Fruit fly (Drosophila melanogaster) whole organism, embryonic: ENCODE measurements around the gene CG13640.

Experiments
- Atf3 ChIP-seq: fragments of 200-800 bp; sonication (Bioruptor generic); optimal IDR thresholded peaks from 3 replicates; lab custom pipeline; 2016; ENCODE audit warnings: missing biosample characterization, missing genetic modification characterization
- CG12744 ChIP-seq: fragments of 200-800 bp; sonication (Bioruptor generic); optimal IDR thresholded peaks from 2 replicates; lab custom pipeline; 2016; ENCODE audit warnings: missing biosample characterization, missing genetic modification characterization
- CG13424 ChIP-seq: fragments of 200-800 bp; sonication (Bioruptor generic); optimal IDR thresholded peaks from 2 replicates; lab custom pipeline; 2019; ENCODE audit warnings: missing biosample characterization, mild to moderate bottlenecking, missing genetic modification characterization, moderate library complexity
- CG17328 ChIP-seq: fragments of 200-800 bp; sonication (Bioruptor generic); IDR thresholded peaks from 2 replicates; pipeline ENCODE4 v1.3.6; 2022; ENCODE audit warnings: missing biosample characterization, missing genetic modification characterization
- CG17359 ChIP-seq: fragments of 200-800 bp; sonication (Bioruptor generic); optimal IDR thresholded peaks from 3 replicates; lab custom pipeline; 2018; ENCODE audit warnings: missing biosample characterization, mild to moderate bottlenecking, missing genetic modification characterization, moderate library complexity
- CG17802 ChIP-seq: fragments of 200-800 bp; sonication (Bioruptor generic); optimal IDR thresholded peaks from 2 replicates; lab custom pipeline; 2018; ENCODE audit warnings: missing biosample characterization, mild to moderate bottlenecking, missing genetic modification characterization, moderate library complexity
- CG2712 ChIP-seq: fragments of 200-800 bp; optimal IDR thresholded peaks from 3 replicates; lab custom pipeline; 2019; ENCODE audit warnings: missing biosample characterization, mild to moderate bottlenecking, missing genetic modification characterization, moderate library complexity
- CG30431 ChIP-seq: fragments of 200-800 bp; sonication (Bioruptor generic); optimal IDR thresholded peaks from 2 replicates; lab custom pipeline; 2017; ENCODE audit warnings: missing biosample characterization, missing genetic modification characterization
- CG31441 ChIP-seq: fragments of 200-800 bp; sonication (Bioruptor generic); IDR thresholded peaks from 2 replicates; pipeline ENCODE4 v1.3.6; 2022; ENCODE audit warnings: missing biosample characterization, missing genetic modification characterization
- CG34422 ChIP-seq: fragments of 200-800 bp; sonication (Bioruptor generic); IDR thresholded peaks from 3 replicates; pipeline ENCODE4 v1.3.6; 2022; ENCODE audit warnings: missing biosample characterization, missing genetic modification characterization
- CG4404 ChIP-seq: fragments of 200-800 bp; sonication (Bioruptor generic); IDR thresholded peaks from 2 replicates; pipeline ENCODE4 v1.3.6; 2022; ENCODE audit warnings: missing biosample characterization, missing genetic modification characterization
- CG5953 ChIP-seq: fragments of 200-800 bp; sonication (Bioruptor generic); IDR thresholded peaks from 2 replicates; pipeline ENCODE4 v1.3.6; 2022; ENCODE audit warnings: missing biosample characterization, missing genetic modification characterization
- CG6654 ChIP-seq: fragments of 200-800 bp; sonication (Bioruptor generic); optimal IDR thresholded peaks from 2 replicates; lab custom pipeline; 2017; ENCODE audit warnings: missing biosample characterization, mild to moderate bottlenecking, missing genetic modification characterization
- CG6854 ChIP-seq: fragments of 200-800 bp; sonication (Bioruptor generic); optimal IDR thresholded peaks from 3 replicates; lab custom pipeline; 2017; ENCODE audit warnings: missing biosample characterization, mild to moderate bottlenecking, missing genetic modification characterization
- CG8359 ChIP-seq: fragments of 200-800 bp; sonication (Bioruptor generic); optimal IDR thresholded peaks from 2 replicates; lab custom pipeline; 2017; ENCODE audit warnings: missing biosample characterization, mild to moderate bottlenecking, missing genetic modification characterization, borderline replicate concordance
- CG8944 ChIP-seq: fragments of 200-800 bp; sonication (Bioruptor generic); optimal IDR thresholded peaks from 3 replicates; lab custom pipeline; 2016; ENCODE audit warnings: missing biosample characterization, missing genetic modification characterization
- CG9817 ChIP-seq: fragments of 200-800 bp; sonication (Bioruptor generic); optimal IDR thresholded peaks from 2 replicates; lab custom pipeline; 2018; ENCODE audit warnings: missing biosample characterization, mild to moderate bottlenecking, missing genetic modification characterization, moderate library complexity
- Dbx ChIP-seq: fragments of 200-800 bp; sonication (Bioruptor generic); IDR thresholded peaks from 3 replicates; pipeline ENCODE4 v1.3.6; 2022; ENCODE audit warnings: missing biosample characterization, missing genetic modification characterization
- Fer1 ChIP-seq: fragments of 200-800 bp; sonication (Bioruptor generic); optimal IDR thresholded peaks from 2 replicates; lab custom pipeline; 2017; ENCODE audit warnings: missing biosample characterization, mild to moderate bottlenecking, missing genetic modification characterization
- Fer3 ChIP-seq: fragments of 200-800 bp; sonication (Bioruptor generic); optimal IDR thresholded peaks from 2 replicates; lab custom pipeline; 2018; ENCODE audit warnings: missing biosample characterization, mild to moderate bottlenecking, missing genetic modification characterization, moderate library complexity
- GATAe ChIP-seq: fragments of 200-800 bp; sonication (Bioruptor generic); conservative IDR thresholded peaks from 2 replicates; pipeline ENCODE4 v1.3.6; 2022; ENCODE audit warnings: missing biosample characterization, missing genetic modification characterization
- H15 ChIP-seq: fragments of 200-800 bp; sonication (Bioruptor generic); IDR thresholded peaks from 3 replicates; pipeline ENCODE4 v1.3.6; 2022; ENCODE audit warnings: missing biosample characterization, missing genetic modification characterization
- HHEX ChIP-seq: fragments of 200-800 bp; sonication (Bioruptor generic); optimal IDR thresholded peaks from 3 replicates; lab custom pipeline; 2017; ENCODE audit warnings: missing biosample characterization, mild to moderate bottlenecking, missing genetic modification characterization, missing genetic modification reagents
- Max ChIP-seq: fragments of 200-800 bp; sonication (Bioruptor generic); optimal IDR thresholded peaks from 2 replicates; lab custom pipeline; 2016; ENCODE audit warnings: missing biosample characterization, mild to moderate bottlenecking, missing genetic modification characterization
- Rfx ChIP-seq: fragments of 200-800 bp; sonication (Bioruptor generic); IDR thresholded peaks from 2 replicates; pipeline ENCODE4 v1.3.6; 2022; ENCODE audit warnings: missing biosample characterization, missing genetic modification characterization
- Vsx1 ChIP-seq: fragments of 200-800 bp; sonication (Bioruptor generic); optimal IDR thresholded peaks from 2 replicates; lab custom pipeline; 2017; ENCODE audit warnings: missing biosample characterization, mild to moderate bottlenecking, missing genetic modification characterization, missing genetic modification reagents
- ab ChIP-seq: fragments of 200-800 bp; sonication (Bioruptor generic); optimal IDR thresholded peaks from 2 replicates; lab custom pipeline; 2016; ENCODE audit warnings: missing biosample characterization, missing genetic modification characterization
- bab2 ChIP-seq: fragments of 200-800 bp; sonication (Bioruptor generic); optimal IDR thresholded peaks from 2 replicates; lab custom pipeline; 2016; ENCODE audit warnings: missing biosample characterization, missing genetic modification characterization
- bowl ChIP-seq: fragments of 200-800 bp; sonication (Bioruptor generic); IDR thresholded peaks from 2 replicates; pipeline ENCODE4 v1.3.6; 2022; ENCODE audit warnings: missing biosample characterization, missing genetic modification characterization
- corto ChIP-seq: fragments of 200-800 bp; sonication (Bioruptor generic); optimal IDR thresholded peaks from 2 replicates; lab custom pipeline; 2016; ENCODE audit warnings: missing biosample characterization, mild to moderate bottlenecking, missing genetic modification characterization, moderate library complexity
- croc ChIP-seq: fragments of 200-800 bp; sonication (Bioruptor generic); conservative IDR thresholded peaks from 3 replicates; pipeline ENCODE4 v1.3.6; 2022; ENCODE audit warnings: missing biosample characterization, missing genetic modification characterization
- dimm ChIP-seq: fragments of 200-800 bp; sonication (Bioruptor generic); IDR thresholded peaks from 2 replicates; pipeline ENCODE4 v1.3.6; 2022; ENCODE audit warnings: missing biosample characterization, missing genetic modification characterization
- emc ChIP-seq: fragments of 200-800 bp; sonication (Bioruptor generic); optimal IDR thresholded peaks from 2 replicates; lab custom pipeline; 2016; ENCODE audit warnings: missing biosample characterization, missing genetic modification characterization
- ewg ChIP-seq: fragments of 200-800 bp; sonication (Bioruptor generic); optimal IDR thresholded peaks from 3 replicates; lab custom pipeline; 2017; ENCODE audit warnings: mild to moderate bottlenecking, missing biosample characterization, missing genetic modification reagents, missing genetic modification characterization
- exex ChIP-seq: fragments of 200-800 bp; sonication (Bioruptor generic); optimal IDR thresholded peaks from 4 replicates; lab custom pipeline; 2018; ENCODE audit warnings: missing biosample characterization, mild to moderate bottlenecking, missing genetic modification characterization, moderate library complexity
- eyg ChIP-seq: fragments of 200-800 bp; sonication (Bioruptor generic); optimal IDR thresholded peaks from 3 replicates; lab custom pipeline; 2016; ENCODE audit warnings: missing biosample characterization, missing genetic modification characterization
- fd64A ChIP-seq: fragments of 200-800 bp; sonication (Bioruptor generic); optimal IDR thresholded peaks from 3 replicates; lab custom pipeline; 2018; ENCODE audit warnings: missing biosample characterization, mild to moderate bottlenecking, missing genetic modification characterization
- gro ChIP-seq: fragments of 200-800 bp; sonication (Bioruptor generic); optimal IDR thresholded peaks from 2 replicates; lab custom pipeline; 2016; ENCODE audit warnings: missing biosample characterization, missing genetic modification characterization
- kni ChIP-seq: fragments of 200-800 bp; sonication (Bioruptor generic); optimal IDR thresholded peaks from 3 replicates; lab custom pipeline; 2017; ENCODE audit warnings: mild to moderate bottlenecking, missing biosample characterization, missing genetic modification reagents, missing genetic modification characterization
- lola ChIP-seq, 3 experiments: fragments of >200 bp in 2 of 3; fragments of 200-800 bp in 1 of 3; sonication (Bioruptor generic) in 1 of 3; optimal IDR thresholded peaks; 2 replicates each; lab custom pipeline; 2017 to 2019; ENCODE audit warnings: missing biosample characterization in 3 of 3, missing genetic modification characterization in 3 of 3, mild to moderate bottlenecking in 1 of 3, moderate library complexity in 1 of 3
- nmo ChIP-seq: fragments of 200-800 bp; sonication (Bioruptor generic); optimal IDR thresholded peaks from 2 replicates; lab custom pipeline; 2018; ENCODE audit warnings: missing biosample characterization, mild to moderate bottlenecking, missing genetic modification characterization, moderate library complexity
- odd ChIP-seq: fragments of 200-800 bp; sonication (Bioruptor generic); optimal IDR thresholded peaks from 2 replicates; lab custom pipeline; 2017; ENCODE audit warnings: missing biosample characterization, mild to moderate bottlenecking, missing genetic modification characterization
- pros ChIP-seq: fragments of 200-800 bp; sonication (Bioruptor generic); optimal IDR thresholded peaks from 3 replicates; lab custom pipeline; 2019; ENCODE audit warnings: missing biosample characterization, mild to moderate bottlenecking, missing genetic modification characterization, moderate library complexity
- pzg ChIP-seq: fragments of 200-800 bp; sonication (Bioruptor generic); optimal IDR thresholded peaks from 3 replicates; lab custom pipeline; 2018; ENCODE audit warnings: missing biosample characterization, mild to moderate bottlenecking, missing genetic modification characterization, moderate library complexity
- row ChIP-seq: fragments of 200-800 bp; sonication (Bioruptor generic); IDR thresholded peaks from 3 replicates; pipeline ENCODE4 v1.3.6; 2022; ENCODE audit warnings: missing biosample characterization, missing genetic modification characterization
- sr ChIP-seq: fragments of 200-800 bp; sonication (Bioruptor generic); IDR thresholded peaks from 3 replicates; pipeline ENCODE4 v1.3.6; 2022; ENCODE audit warnings: missing biosample characterization, missing genetic modification characterization
- tgo ChIP-seq: fragments of 200-800 bp; sonication (Bioruptor generic); IDR thresholded peaks from 3 replicates; pipeline ENCODE4 v1.3.6; 2022; ENCODE audit warnings: missing biosample characterization, missing genetic modification characterization
- tin ChIP-seq: fragments of 200-800 bp; sonication (Bioruptor generic); optimal IDR thresholded peaks from 3 replicates; lab custom pipeline; 2016; ENCODE audit warnings: missing biosample characterization, missing genetic modification characterization
- toy ChIP-seq: fragments of 200-800 bp; sonication (Bioruptor generic); IDR thresholded peaks from 2 replicates; pipeline ENCODE4 v1.3.6; 2022; ENCODE audit warnings: missing biosample characterization, missing genetic modification characterization
- tx ChIP-seq: fragments of 200-800 bp; sonication (Bioruptor generic); optimal IDR thresholded peaks from 2 replicates; lab custom pipeline; 2016; ENCODE audit warnings: missing biosample characterization, missing genetic modification characterization

CG13640 gene

dm6 chr3R:24893320-24893955 lies 31.5 kb upstream of the CG13640 start (continued):
- TF ChIP-seq Dbx (GFP tag; lab: Robert Waterston, UW) = 0 out of 3 replicates have a peak, but pooled peaks have one; percentile 53
- TF ChIP-seq pzg (GFP tag; lab: Kevin White, UChicago) = no peak
- TF ChIP-seq Fer3 (tag; lab: Kevin White, UChicago) = peak; percentile 68
- peak; percentile 73 for TF ChIP-seq HHEX (GFP tag; lab: Kevin White, UChicago)
- 0 out of 2 replicates have a peak, but pooled peaks have one; percentile 14 for TF ChIP-seq bowl
- TF ChIP-seq CG30431 (GFP tag; lab: Kevin White, UChicago) = peak; percentile 18
- no peak for TF ChIP-seq toy (GFP tag; lab: Robert Waterston, UW)
- peak; percentile 85 for TF ChIP-seq CG17359 (tag; lab: Kevin White, UChicago)
- no peak for TF ChIP-seq CG8944 (GFP tag; lab: Kevin White, UChicago)
- TF ChIP-seq tx (GFP tag; lab: Kevin White, UChicago) = no peak
- no peak for TF ChIP-seq gro (GFP tag; lab: Kevin White, UChicago)
- TF ChIP-seq GATAe (GFP tag; lab: Robert Waterston, UW) = no peak
- TF ChIP-seq CG12744 (GFP tag; lab: Kevin White, UChicago) = no peak
- no peak for TF ChIP-seq sr (GFP tag; lab: Robert Waterston, UW)
- peak; percentile 52 for TF ChIP-seq tin (GFP tag; lab: Kevin White, UChicago)
- peak; percentile 54 for TF ChIP-seq Max
- no peak for TF ChIP-seq emc (GFP tag; lab: Kevin White, UChicago)
- peak; percentile 55; the same call in 1 of the 3 replicates for TF ChIP-seq CG34422 (GFP tag; lab: Robert Waterston, UW)
- TF ChIP-seq lola (GFP tag; optimal IDR thresholded peaks at IDR 0.05; lab: Kevin White, UChicago) = peak in 1 of 3 experiments; percentile 92
- peak; percentile 61 for TF ChIP-seq tgo (GFP tag; lab: Robert Waterston, UW)
- peak; percentile 60 for TF ChIP-seq odd (GFP tag; lab: Kevin White, UChicago)
- TF ChIP-seq croc (GFP tag; lab: Robert Waterston, UW) = peak; percentile 74
- no peak for TF ChIP-seq Atf3 (GFP tag; lab: Kevin White, UChicago)
- no peak for TF ChIP-seq Fer1 (GFP tag; lab: Kevin White, UChicago)
- TF ChIP-seq exex (tag; lab: Kevin White, UChicago) = no peak
- TF ChIP-seq eyg (GFP tag; lab: Kevin White, UChicago) = no peak
- TF ChIP-seq CG13424 (tag; lab: Kevin White, UChicago) = peak; percentile 88
- peak; percentile 54 for TF ChIP-seq CG9817
- TF ChIP-seq CG4404 (GFP tag; lab: Robert Waterston, UW) = peak; percentile 71
- TF ChIP-seq Vsx1 (GFP tag; lab: Kevin White, UChicago) = peak; percentile 56
- peak; percentile 27 for TF ChIP-seq CG6654 (GFP tag; lab: Kevin White, UChicago)
- no peak for TF ChIP-seq CG5953 (GFP tag; lab: Robert Waterston, UW)
- TF ChIP-seq CG6854 = peak; percentile 62
- TF ChIP-seq CG17802 (tag; lab: Kevin White, UChicago) = no peak
- TF ChIP-seq bab2 (GFP tag; lab: Kevin White, UChicago) = no peak
- TF ChIP-seq row = peak; percentile 78
- TF ChIP-seq kni (GFP tag; lab: Kevin White, UChicago) = peak; percentile 22
- 0 out of 2 replicates have a peak, but pooled peaks have one; percentile 6 for TF ChIP-seq dimm (GFP tag; lab: Robert Waterston, UW)
- no peak for TF ChIP-seq fd64A (GFP tag; lab: Kevin White, UChicago)
- peak; percentile 28; the same call in 1 of the 3 replicates for TF ChIP-seq H15 (GFP tag; lab: Robert Waterston, UW)
- TF ChIP-seq ewg (GFP tag; lab: Kevin White, UChicago) = peak; percentile 31
- TF ChIP-seq ab (GFP tag; lab: Kevin White, UChicago) = no peak
- peak; percentile 97 for TF ChIP-seq CG31441 (GFP tag; lab: Robert Waterston, UW)
- TF ChIP-seq corto (GFP tag; lab: Kevin White, UChicago) = peak; percentile 37
- TF ChIP-seq nmo (GFP tag; lab: Kevin White, UChicago) = peak; percentile 95
- TF ChIP-seq CG2712 (tag; lab: Kevin White, UChicago) = peak; percentile 95
- peak; percentile 54 for TF ChIP-seq Rfx (GFP tag; lab: Robert Waterston, UW)
- peak; percentile 47 for TF ChIP-seq pros (GFP tag; lab: Kevin White, UChicago)
- peak; percentile 65 for TF ChIP-seq CG17328
- TF ChIP-seq CG8359 (GFP tag; lab: Kevin White, UChicago) = peak; percentile 58
